Fruit fly (Drosophila melanogaster): ENCODE measurements around the gene Reph.

The Reph gene

DNA sequence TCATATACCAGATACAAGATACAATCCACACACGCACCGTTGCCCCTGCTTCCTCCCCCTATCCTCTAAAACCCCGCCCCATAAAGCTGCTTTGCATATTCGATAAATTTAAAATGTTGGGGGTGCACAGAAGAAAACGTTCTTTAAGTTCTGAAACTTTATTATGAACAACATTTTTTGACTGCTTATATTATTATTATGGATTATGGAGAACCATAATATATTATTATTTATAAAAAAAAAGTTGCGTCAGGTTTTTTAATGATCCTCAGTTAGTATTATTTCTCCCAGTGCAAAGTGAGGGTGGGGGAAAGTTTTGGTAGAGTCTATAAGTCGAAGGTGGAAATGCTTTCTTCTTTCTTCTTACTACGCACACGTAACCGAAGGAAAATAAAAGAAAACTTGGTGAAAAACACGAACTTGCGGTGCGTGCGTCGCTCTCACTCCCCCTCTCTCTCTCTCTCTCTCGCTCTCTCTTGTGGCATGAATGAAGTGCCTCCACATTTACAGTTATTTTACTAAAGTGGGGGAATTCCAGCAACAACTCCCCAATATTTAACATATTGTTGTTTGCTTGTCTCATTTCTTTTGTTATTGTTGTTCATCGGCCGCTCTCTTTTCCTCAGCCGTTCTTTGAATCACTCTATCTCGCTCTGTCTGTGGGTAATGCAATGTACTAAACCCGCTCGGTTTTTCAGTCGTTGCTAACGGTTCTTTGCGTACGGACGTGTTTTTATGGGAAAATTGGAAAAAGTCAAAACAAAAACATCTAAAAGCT, 13.9 kb upstream of the Reph start (continued):
- TF ChIP-seq sd (tag; optimal IDR thresholded peaks at IDR 0.05) (peak; percentile 84), CG11247 (GFP tag; IDR thresholded peaks at IDR 0.05) (0 out of 2 replicates have a peak, but pooled peaks have one; percentile 40), fu2 (GFP tag; optimal IDR thresholded peaks at IDR 0.05) (no peak), CG15601 (tag; optimal IDR thresholded peaks at IDR 0.05) (peak; percentile 88), Ssrp (tag; optimal IDR thresholded peaks at IDR 0.05) (peak; percentile 87), Awh (GFP tag; IDR thresholded peaks at IDR 0.05) (peak; percentile 93), CG11696 (GFP tag; IDR thresholded peaks at IDR 0.05) (0 out of 2 replicates have a peak, but pooled peaks have one; percentile 50), jumu (GFP tag; optimal IDR thresholded peaks at IDR 0.05) (no peak), CG2712 (tag; optimal IDR thresholded peaks at IDR 0.05) (peak; percentile 95), NfI (GFP tag; optimal IDR thresholded peaks at IDR 0.05) (peak; percentile 55), gro (GFP tag; optimal IDR thresholded peaks at IDR 0.05) (no peak), CG8359 (GFP tag; optimal IDR thresholded peaks at IDR 0.05; ENCODE audit: borderline replicate concordance) (peak; percentile 53), Doc3 (GFP tag; IDR thresholded peaks at IDR 0.05; ENCODE audit: partially characterized antibody) (no peak), CG10366 (GFP tag; IDR thresholded peaks at IDR 0.05) (peak; percentile 71), CG2116 (GFP tag; optimal IDR thresholded peaks at IDR 0.05) (peak; percentile 26), CG17385 (GFP tag; optimal IDR thresholded peaks at IDR 0.05) (peak; percentile 87), CG12659 (GFP tag; optimal IDR thresholded peaks at IDR 0.05) (peak; percentile 62), Dref (GFP tag; IDR thresholded peaks at IDR 0.05) (no peak), CG13894 (tag; optimal IDR thresholded peaks at IDR 0.05) (no peak), CG16813 (GFP tag; IDR thresholded peaks at IDR 0.05; ENCODE audit: partially characterized antibody) (no peak), eve (GFP tag; optimal IDR thresholded peaks at IDR 0.05) (peak in 1 of 2 experiments; percentile 17), danr (GFP tag; IDR thresholded peaks at IDR 0.05) (0 out of 2 replicates have a peak, but pooled peaks have one; percentile 15), CkIIα-i1 (GFP tag; IDR thresholded peaks at IDR 0.05) (no peak), Asciz (GFP tag; optimal IDR thresholded peaks at IDR 0.05) (peak; percentile 77), CG6654 (GFP tag; optimal IDR thresholded peaks at IDR 0.05) (peak; percentile 42), Atf6 (GFP tag; IDR thresholded peaks at IDR 0.05) (peak; percentile 38; the same call in 1 of the 2 replicates), unpg (GFP tag; optimal IDR thresholded peaks at IDR 0.05) (peak; percentile 85), CG34376 (GFP tag; optimal IDR thresholded peaks at IDR 0.05) (no peak), CG10654 (GFP tag; optimal IDR thresholded peaks at IDR 0.05) (peak; percentile 66), CG6683 (GFP tag; optimal IDR thresholded peaks at IDR 0.05) (peak; percentile 29), Usf (GFP tag; optimal IDR thresholded peaks at IDR 0.05) (peak; percentile 19), CG13775 (GFP tag; optimal IDR thresholded peaks at IDR 0.05) (peak; percentile 68), seq (GFP tag; IDR thresholded peaks at IDR 0.05) (0 out of 2 replicates have a peak, but pooled peaks have one; percentile 7), p53 (GFP tag; optimal IDR thresholded peaks at IDR 0.05) (no peak), CG17612 (GFP tag; IDR thresholded peaks at IDR 0.05) (peak; percentile 17; the same call in 1 of the 2 replicates), pita (GFP tag; optimal IDR thresholded peaks at IDR 0.05) (no peak), CG2678 (tag; optimal IDR thresholded peaks at IDR 0.05) (peak; percentile 89), Six4 (GFP tag; optimal IDR thresholded peaks at IDR 0.05) (peak; percentile 76), fd64A (GFP tag; optimal IDR thresholded peaks at IDR 0.05) (peak; percentile 32), CG6854 (GFP tag; optimal IDR thresholded peaks at IDR 0.05) (no peak), gem (tag; optimal IDR thresholded peaks at IDR 0.05) (peak; percentile 96), CG31441 (GFP tag; IDR thresholded peaks at IDR 0.05) (peak; percentile 91), aop (GFP tag; IDR thresholded peaks at IDR 0.05) (no peak), CG6175 (GFP tag; IDR thresholded peaks at IDR 0.05) (no peak), CG12104 (GFP tag; optimal IDR thresholded peaks at IDR 0.05) (peak; percentile 59)
